Fruit fly (Drosophila melanogaster) whole organism, embryonic: ENCODE results near the gene CG9682.

Experiments used
- CG10321 ChIP-seq: fragments of 200-800 bp; sonication (Bioruptor generic); IDR thresholded peaks from 2 replicates; pipeline ENCODE4 v1.3.6; 2022; ENCODE audit warnings: missing biosample characterization, missing genetic modification characterization
- CG10543 ChIP-seq: fragments of 200-800 bp; sonication (Bioruptor generic); optimal IDR thresholded peaks from 3 replicates; lab custom pipeline; 2017; ENCODE audit warnings: missing biosample characterization, mild to moderate bottlenecking, missing genetic modification characterization, moderate library complexity
- CG12155 ChIP-seq: fragments of 200-800 bp; sonication (Bioruptor generic); optimal IDR thresholded peaks from 3 replicates; lab custom pipeline; 2016; ENCODE audit warnings: missing biosample characterization, missing genetic modification characterization
- CG12236 ChIP-seq: fragments of 200-800 bp; sonication (Bioruptor generic); optimal IDR thresholded peaks from 2 replicates; lab custom pipeline; 2016; ENCODE audit warnings: missing biosample characterization, missing genetic modification characterization
- CG14014 ChIP-seq: fragments of 200-800 bp; sonication (Bioruptor generic); IDR thresholded peaks from 2 replicates; pipeline ENCODE4 v1.3.6; 2022; ENCODE audit warnings: missing biosample characterization, missing genetic modification characterization
- CG14441 ChIP-seq: fragments of 200-800 bp; sonication (Bioruptor generic); IDR thresholded peaks from 2 replicates; pipeline ENCODE4 v1.3.6; 2022; ENCODE audit warnings: missing biosample characterization, missing genetic modification characterization
- CG17829 ChIP-seq: fragments of 200-800 bp; optimal IDR thresholded peaks from 2 replicates; lab custom pipeline; 2019; ENCODE audit warnings: missing biosample characterization, mild to moderate bottlenecking, missing genetic modification characterization, moderate library complexity
- CG18011 ChIP-seq: fragments of 200-800 bp; sonication (Bioruptor generic); optimal IDR thresholded peaks from 2 replicates; lab custom pipeline; 2017; ENCODE audit warnings: missing biosample characterization, missing genetic modification characterization, mild to moderate bottlenecking, moderate library complexity, missing genotype
- CG2116 ChIP-seq: fragments of 200-800 bp; sonication (Bioruptor generic); optimal IDR thresholded peaks from 3 replicates; lab custom pipeline; 2018; ENCODE audit warnings: missing biosample characterization, mild to moderate bottlenecking, missing genetic modification characterization
- CG3995 ChIP-seq: fragments of 200-800 bp; sonication (Bioruptor generic); optimal IDR thresholded peaks from 3 replicates; lab custom pipeline; 2016; ENCODE audit warnings: missing biosample characterization, missing genetic modification characterization
- CG4360 ChIP-seq: fragments of 200-800 bp; sonication (Bioruptor generic); IDR thresholded peaks from 2 replicates; pipeline ENCODE4 v1.3.6; 2022; ENCODE audit warnings: missing biosample characterization, missing genetic modification characterization
- CG4707 ChIP-seq: fragments of 200-800 bp; sonication (Bioruptor generic); optimal IDR thresholded peaks from 2 replicates; lab custom pipeline; 2018; ENCODE audit warnings: missing biosample characterization, mild to moderate bottlenecking, missing genetic modification characterization, moderate library complexity
- CG5245 ChIP-seq: fragments of 200-800 bp; sonication (Bioruptor generic); optimal IDR thresholded peaks from 3 replicates; lab custom pipeline; 2016; ENCODE audit warnings: missing biosample characterization, missing genetic modification characterization
- CG7987 ChIP-seq: fragments of 200-800 bp; sonication (Bioruptor generic); optimal IDR thresholded peaks from 2 replicates; lab custom pipeline; 2018; ENCODE audit warnings: missing biosample characterization, mild to moderate bottlenecking, missing genetic modification characterization, moderate library complexity
- CG8359 ChIP-seq: fragments of 200-800 bp; sonication (Bioruptor generic); optimal IDR thresholded peaks from 2 replicates; lab custom pipeline; 2017; ENCODE audit warnings: missing biosample characterization, mild to moderate bottlenecking, missing genetic modification characterization, borderline replicate concordance
- CG9437 ChIP-seq: fragments of 200-800 bp; sonication (Bioruptor generic); optimal IDR thresholded peaks from 2 replicates; lab custom pipeline; 2018; ENCODE audit warnings: missing biosample characterization, mild to moderate bottlenecking, missing genetic modification characterization
- CG9932 ChIP-seq: fragments of 200-800 bp; sonication (Bioruptor generic); IDR thresholded peaks from 2 replicates; pipeline ENCODE4 v1.3.6; 2022; ENCODE audit warnings: missing biosample characterization, missing genetic modification characterization
- Dek ChIP-seq: fragments of 200-800 bp; sonication (Bioruptor generic); optimal IDR thresholded peaks from 3 replicates; lab custom pipeline; 2019; ENCODE audit warnings: missing biosample characterization, mild to moderate bottlenecking, missing genetic modification characterization, moderate library complexity
- Hr39 ChIP-seq: fragments of >200 bp; optimal IDR thresholded peaks from 2 replicates; lab custom pipeline; 2017
- Lim3 ChIP-seq: fragments of 200-800 bp; sonication (Bioruptor generic); IDR thresholded peaks from 2 replicates; pipeline ENCODE4 v1.3.6; 2022; ENCODE audit warnings: missing biosample characterization, missing genetic modification characterization
- MBD-R2 ChIP-seq: fragments of 200-800 bp; sonication (Bioruptor generic); IDR thresholded peaks from 2 replicates; pipeline ENCODE4 v1.3.6; 2022; ENCODE audit warnings: missing biosample characterization, missing genetic modification characterization
- MTF-1 ChIP-seq: fragments of 200-800 bp; sonication (Bioruptor generic); optimal IDR thresholded peaks from 2 replicates; lab custom pipeline; 2018; ENCODE audit warnings: missing biosample characterization, mild to moderate bottlenecking, missing genetic modification characterization, borderline replicate concordance
- NC2α ChIP-seq: fragments of 200-800 bp; sonication (Bioruptor generic); optimal IDR thresholded peaks from 2 replicates; lab custom pipeline; 2016; ENCODE audit warnings: missing biosample characterization, missing genetic modification characterization
- Opbp ChIP-seq: fragments of 200-800 bp; sonication (Bioruptor generic); IDR thresholded peaks from 3 replicates; pipeline ENCODE4 v1.3.6; 2022; ENCODE audit warnings: missing biosample characterization, missing genetic modification characterization; ENCODE audit not compliant: partially characterized antibody
- Pdp1 ChIP-seq, 2 experiments: fragments of 200-800 bp; sonication (Bioruptor generic); optimal IDR thresholded peaks; 3 replicates each; lab custom pipeline; 2016; ENCODE audit warnings: missing biosample characterization in 2 of 2, missing genetic modification characterization in 2 of 2, mild to moderate bottlenecking in 1 of 2, moderate library complexity in 1 of 2
- Sin3A ChIP-seq: fragments of >200 bp; optimal IDR thresholded peaks from 2 replicates; lab custom pipeline; 2018
- Sry-β ChIP-seq: fragments of 200-800 bp; sonication (Bioruptor generic); optimal IDR thresholded peaks from 2 replicates; lab custom pipeline; 2018; ENCODE audit warnings: missing biosample characterization, mild to moderate bottlenecking, missing genetic modification characterization, moderate library complexity
- Ssrp ChIP-seq: fragments of 200-800 bp; sonication (Bioruptor generic); optimal IDR thresholded peaks from 2 replicates; lab custom pipeline; 2018; ENCODE audit warnings: missing biosample characterization, mild to moderate bottlenecking, missing genetic modification characterization, moderate library complexity
- Taf1 ChIP-seq: fragments of 200-800 bp; sonication (Bioruptor generic); IDR thresholded peaks from 2 replicates; pipeline ENCODE4 v1.3.6; 2022; ENCODE audit warnings: missing biosample characterization, missing genetic modification characterization
- aop ChIP-seq: fragments of 200-800 bp; sonication (Bioruptor generic); IDR thresholded peaks from 2 replicates; pipeline ENCODE4 v1.3.6; 2022; ENCODE audit warnings: missing biosample characterization, missing genetic modification characterization
- bbx ChIP-seq: fragments of 200-800 bp; sonication (Bioruptor generic); IDR thresholded peaks from 2 replicates; pipeline ENCODE4 v1.3.6; 2022; ENCODE audit warnings: missing biosample characterization, missing genetic modification characterization; ENCODE audit not compliant: partially characterized antibody
- cato ChIP-seq: fragments of 200-800 bp; sonication (Bioruptor generic); optimal IDR thresholded peaks from 2 replicates; lab custom pipeline; 2016; ENCODE audit warnings: missing biosample characterization, missing genetic modification characterization, borderline replicate concordance
- chm ChIP-seq: fragments of 200-800 bp; sonication (Bioruptor generic); IDR thresholded peaks from 2 replicates; pipeline ENCODE4 v1.3.6; 2022; ENCODE audit warnings: missing biosample characterization, missing genetic modification characterization
- eyg ChIP-seq: fragments of 200-800 bp; sonication (Bioruptor generic); optimal IDR thresholded peaks from 3 replicates; lab custom pipeline; 2016; ENCODE audit warnings: missing biosample characterization, missing genetic modification characterization
- insv ChIP-seq, 2 experiments: fragments of 200-800 bp; sonication (Bioruptor generic); optimal IDR thresholded peaks; 3 replicates each; lab custom pipeline; 2016 to 2018; ENCODE audit warnings: missing biosample characterization in 2 of 2, missing genetic modification characterization in 2 of 2
- lmd ChIP-seq: fragments of 200-800 bp; sonication (Bioruptor generic); IDR thresholded peaks from 2 replicates; pipeline ENCODE4 v1.3.6; 2022; ENCODE audit warnings: missing biosample characterization, missing genetic modification characterization
- lov ChIP-seq, 2 experiments: fragments of 200-800 bp in 1 of 2; fragments of >200 bp in 1 of 2; sonication (Bioruptor generic) in 1 of 2; IDR thresholded peaks in 1 of 2; optimal IDR thresholded peaks in 1 of 2; 2 replicates in 1 of 2; 3 replicates in 1 of 2; pipeline versions ENCODE4 v1.3.6 to Lab custom; 2017 to 2022; ENCODE audit warnings: missing biosample characterization in 1 of 2, missing genetic modification characterization in 1 of 2
- maf-S ChIP-seq: fragments of 200-800 bp; sonication (Bioruptor generic); optimal IDR thresholded peaks from 2 replicates; lab custom pipeline; 2016; ENCODE audit warnings: missing biosample characterization, missing genetic modification characterization
- nerfin-1 ChIP-seq: fragments of 200-800 bp; sonication (Bioruptor generic); optimal IDR thresholded peaks from 3 replicates; lab custom pipeline; 2019; ENCODE audit warnings: missing biosample characterization, mild to moderate bottlenecking, missing genetic modification characterization, moderate library complexity
- nom ChIP-seq: fragments of 200-800 bp; sonication (Bioruptor generic); optimal IDR thresholded peaks from 2 replicates; lab custom pipeline; 2017; ENCODE audit warnings: missing biosample characterization, missing genetic modification characterization, mild to moderate bottlenecking, moderate library complexity, missing genetic modification reagents
- oc ChIP-seq: fragments of 200-800 bp; sonication (Bioruptor generic); optimal IDR thresholded peaks from 2 replicates; lab custom pipeline; 2018; ENCODE audit warnings: missing biosample characterization, mild to moderate bottlenecking, missing genetic modification characterization, moderate library complexity
- onecut ChIP-seq: fragments of 200-800 bp; sonication (Bioruptor generic); IDR thresholded peaks from 2 replicates; pipeline ENCODE4 v1.3.6; 2022; ENCODE audit warnings: missing biosample characterization, missing genetic modification characterization
- pb ChIP-seq: fragments of 200-800 bp; sonication (Bioruptor generic); optimal IDR thresholded peaks from 3 replicates; lab custom pipeline; 2016; ENCODE audit warnings: missing biosample characterization, missing genetic modification characterization
- psq ChIP-seq: fragments of 200-800 bp; sonication (Bioruptor generic); optimal IDR thresholded peaks from 2 replicates; lab custom pipeline; 2017; ENCODE audit warnings: missing biosample characterization, missing genetic modification characterization
- ro ChIP-seq: fragments of 200-800 bp; sonication (Bioruptor generic); IDR thresholded peaks from 2 replicates; pipeline ENCODE4 v1.3.6; 2022; ENCODE audit warnings: missing biosample characterization, missing genetic modification characterization
- salm ChIP-seq: fragments of 200-800 bp; sonication (Bioruptor generic); optimal IDR thresholded peaks from 2 replicates; lab custom pipeline; 2018; ENCODE audit warnings: missing biosample characterization, mild to moderate bottlenecking, missing genetic modification characterization
- unpg ChIP-seq: fragments of 200-800 bp; sonication (Bioruptor generic); optimal IDR thresholded peaks from 3 replicates; lab custom pipeline; 2018; ENCODE audit warnings: missing biosample characterization, mild to moderate bottlenecking, missing genetic modification characterization, moderate library complexity
- z ChIP-seq: fragments of 200-800 bp; sonication (Bioruptor generic); IDR thresholded peaks from 3 replicates; pipeline ENCODE4 v1.3.6; 2022; ENCODE audit warnings: missing biosample characterization, missing genetic modification characterization
- zfh2 ChIP-seq: fragments of 200-800 bp; sonication (Bioruptor generic); optimal IDR thresholded peaks from 2 replicates; lab custom pipeline; 2016; ENCODE audit warnings: missing biosample characterization, missing genetic modification characterization

Gene CG9682

dm6 chr3R:30276482-30277282 lies 26.0 kb downstream of the CG9682 start (continued):
- TF ChIP-seq zfh2 (no peak), CG12155 (GFP tag; lab: Kevin White, UChicago) (peak; percentile 5), NC2α (GFP tag; lab: Kevin White, UChicago) (no peak), aop (GFP tag; lab: Robert Waterston, UW) (0 out of 2 replicates have a peak, but pooled peaks have one; percentile 44), CG14441 (GFP tag; lab: Robert Waterston, UW) (peak; percentile 55; the same call in 1 of the 2 replicates), insv (GFP tag; optimal IDR thresholded peaks at IDR 0.05; lab: Kevin White, UChicago) (no peak), Dek (tag; lab: Kevin White, UChicago) (no peak), Taf1 (no peak), chm (GFP tag; lab: Robert Waterston, UW) (peak; percentile 80), CG4707 (GFP tag; lab: Kevin White, UChicago) (peak; percentile 6), CG14014 (peak; percentile 58; the same call in 1 of the 2 replicates), nom (GFP tag; lab: Kevin White, UChicago) (peak; percentile 82), eyg (GFP tag; lab: Kevin White, UChicago) (no peak), Sry-β (GFP tag; lab: Kevin White, UChicago) (peak; percentile 6), CG18011 (peak; percentile 16), lmd (GFP tag; lab: Robert Waterston, UW) (no peak), MBD-R2 (peak; percentile 17; the same call in 1 of the 2 replicates), Opbp (GFP tag; lab: Robert Waterston, UW) (no peak), ro (GFP tag; lab: Robert Waterston, UW) (no peak), Lim3 (GFP tag; lab: Robert Waterston, UW) (no peak), CG17829 (peak; percentile 51), pb (peak; percentile 8), cato (no peak), z (GFP tag; lab: Robert Waterston, UW) (no peak; the same call in 2 of the 3 replicates), psq (no peak), onecut (GFP tag; lab: Robert Waterston, UW) (peak; percentile 67), lov (optimal IDR thresholded peaks at IDR 0.05; lab: Kevin White, UChicago) (no peak), lov (GFP tag; IDR thresholded peaks at IDR 0.05; lab: Robert Waterston, UW) (peak; percentile 76; the same call in 1 of the 3 replicates), CG4360 (peak; percentile 58), oc (tag; lab: Kevin White, UChicago) (peak; percentile 84), CG9437 (peak; percentile 27), Hr39 (lab: Kevin White, UChicago) (no peak), bbx (GFP tag; lab: Robert Waterston, UW) (0 out of 2 replicates have a peak, but pooled peaks have one; percentile 19), CG10321 (GFP tag; lab: Robert Waterston, UW) (no peak), Pdp1 (GFP tag; optimal IDR thresholded peaks at IDR 0.05; lab: Kevin White, UChicago) (peak; percentile 35 to 51), CG9932 (GFP tag; lab: Robert Waterston, UW) (peak; percentile 47), CG10543 (no peak), maf-S (GFP tag; lab: Kevin White, UChicago) (peak; percentile 32), CG5245 (GFP tag; lab: Kevin White, UChicago) (peak; percentile 55), CG3995 (GFP tag; lab: Kevin White, UChicago) (no peak), CG2116 (peak; percentile 2), unpg (GFP tag; lab: Kevin White, UChicago) (peak; percentile 59), Ssrp (tag; lab: Kevin White, UChicago) (no peak), salm (no peak), MTF-1 (GFP tag; lab: Kevin White, UChicago) (peak; percentile 35), CG7987 (peak; percentile 55), Sin3A (lab: Kevin White, UChicago) (no peak), CG8359 (GFP tag; lab: Kevin White, UChicago) (no peak), CG12236 (GFP tag; lab: Kevin White, UChicago) (peak; percentile 52), nerfin-1 (tag; lab: Kevin White, UChicago) (peak; percentile 41)
